Fruit fly (Drosophila melanogaster) whole organism: Measurements from ENCODE around the gene Hk.

ENCODE experiments used
- CG8478 ChIP-seq: fragments of >200 bp; optimal IDR thresholded peaks from 2 replicates; lab custom pipeline; 2018; ENCODE audit warnings: inconsistent platforms
- Dll ChIP-seq: fragments of >200 bp; optimal IDR thresholded peaks from 2 replicates; lab custom pipeline; 2017
- pan ChIP-seq: fragments of >200 bp; optimal IDR thresholded peaks from 2 replicates; lab custom pipeline; 2017
- psq ChIP-seq: fragments of >200 bp; optimal IDR thresholded peaks from 2 replicates; lab custom pipeline; 2017
- usp ChIP-seq: fragments of >200 bp; optimal IDR thresholded peaks from 2 replicates; lab custom pipeline; 2017; ENCODE audit warnings: missing biosample characterization, missing genetic modification characterization, mixed read lengths

dm6 chrX:10233065-10233464, 30.2 kb downstream of the Hk start, which contains the start of gene CG2961:
- no peak for TF ChIP-seq pan (lab: Kevin White, UChicago)
- no peak for TF ChIP-seq psq (lab: Kevin White, UChicago)
- no peak for TF ChIP-seq usp (GFP tag; lab: Kevin White, UChicago)
- TF ChIP-seq CG8478 (lab: Kevin White, UChicago) = no peak
- no peak for TF ChIP-seq Dll (lab: Kevin White, UChicago)
